Worm (Caenorhabditis elegans): ENCODE results near the gene VB0395L.1.

The VB0395L.1 gene

DNA sequence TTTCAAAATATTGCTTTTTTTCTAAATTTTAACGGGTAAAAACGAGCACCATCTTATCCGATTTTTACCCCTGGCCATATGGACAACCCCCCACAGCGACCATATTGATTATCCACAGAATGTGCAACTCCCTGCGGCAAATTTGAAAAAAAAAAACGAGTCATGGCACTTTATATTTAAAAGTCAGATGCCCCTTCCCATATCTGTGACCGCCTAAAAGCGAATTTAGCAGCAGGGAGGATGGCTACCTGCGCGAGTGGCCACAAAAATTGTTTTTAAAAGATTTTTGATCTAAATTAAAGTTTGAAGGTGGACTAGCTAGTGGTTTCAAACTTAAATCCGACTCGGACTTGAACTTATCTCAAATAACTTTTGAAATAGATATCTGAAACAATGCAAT is 39.6 kb upstream of the VB0395L.1 start (continued):
- TF ChIP-seq aha-1 (tag) (peak; percentile 98), lin-39 (tag; optimal IDR thresholded peaks at IDR 0.05) (peak; percentile 94), Y5F2A.4 (GFP tag; optimal IDR thresholded peaks at IDR 0.05) (peak; percentile 95), lin-1 (GFP tag; IDR thresholded peaks at IDR 0.05) (peak; percentile 74), Y105C5A.15 (GFP tag; IDR thresholded peaks at IDR 0.05) (no peak; the same call in 1 of the 2 replicates), ceh-62 (tag; optimal IDR thresholded peaks at IDR 0.05) (peak; percentile 37), D1046.2 (GFP tag; IDR thresholded peaks at IDR 0.05) (no peak; the same call in 1 of the 2 replicates), dpl-1 (GFP tag; optimal IDR thresholded peaks at IDR 0.05) (peak; percentile 71), ZK546.5 (tag; optimal IDR thresholded peaks at IDR 0.05) (peak; percentile 18 to 80), cey-2 (tag; optimal IDR thresholded peaks at IDR 0.05; ENCODE audit: borderline replicate concordance, insufficient read depth) (peak; percentile 40), mdl-1 (tag; optimal IDR thresholded peaks at IDR 0.05) (peak; percentile 91 to 93), ztf-7 (tag; optimal IDR thresholded peaks at IDR 0.05) (peak; percentile 92), dmd-8 (GFP tag; IDR thresholded peaks at IDR 0.05) (0 out of 2 replicates have a peak, but pooled peaks have one; percentile 55), sdz-12 (GFP tag; optimal IDR thresholded peaks at IDR 0.05) (peak; percentile 70), ceh-20 (GFP tag; IDR thresholded peaks at IDR 0.05) (peak; percentile 97), nhr-10 (tag; optimal IDR thresholded peaks at IDR 0.05) (peak; percentile 99), pha-4 (GFP tag; IDR thresholded peaks at IDR 0.05) (peak; percentile 97), pha-4 (tag; optimal IDR thresholded peaks at IDR 0.05) (peak; percentile 81), ctbp-1 (GFP tag; IDR thresholded peaks at IDR 0.05) (peak; percentile 98), F49E8.2 (tag; optimal IDR thresholded peaks at IDR 0.05; ENCODE audit: borderline replicate concordance) (no peak), nhr-77 (tag; optimal IDR thresholded peaks at IDR 0.05) (peak; percentile 99), nhr-48 (tag; optimal IDR thresholded peaks at IDR 0.05) (peak; percentile 96), dmd-6 (GFP tag; IDR thresholded peaks at IDR 0.05) (peak; percentile 97), hif-1 (tag; optimal IDR thresholded peaks at IDR 0.05) (peak; percentile 74 to 87), ama-1 (optimal IDR thresholded peaks at IDR 0.05) (no peak), lin-38 (GFP tag; IDR thresholded peaks at IDR 0.05) (peak; percentile 86)

DNA sequence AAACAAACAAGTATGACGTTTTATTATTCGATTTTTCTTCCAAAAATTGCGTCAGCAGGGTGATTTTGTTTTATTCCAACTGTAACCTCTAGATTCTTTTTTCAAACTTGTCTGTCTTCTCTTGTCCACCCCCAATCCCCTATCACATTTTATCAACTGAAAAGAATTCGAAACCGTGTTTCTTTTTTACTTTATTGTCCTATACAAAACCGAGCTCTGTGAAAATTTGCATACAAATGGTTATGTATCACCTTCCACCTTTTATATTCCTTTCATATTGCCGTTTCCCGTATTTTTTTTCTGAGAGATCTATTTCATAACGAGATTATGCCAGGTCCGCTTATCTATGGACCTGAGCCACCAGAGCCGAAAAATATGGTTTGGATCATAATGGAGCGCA is 38.5 kb upstream of the VB0395L.1 start, which contains the start of gene T27A8.7:
TSS of gene T27A8.7 (plus strand) at position 301 of the 400 bp plus-strand sequence.
- TF ChIP-seq F37D6.2 (tag; optimal IDR thresholded peaks at IDR 0.05) (no peak), ZK337.2 (GFP tag; IDR thresholded peaks at IDR 0.05) (no peak), gei-8 (GFP tag; optimal IDR thresholded peaks at IDR 0.05) (no peak), spr-3 (GFP tag; optimal IDR thresholded peaks at IDR 0.05) (no peak), daf-8 (GFP tag; IDR thresholded peaks at IDR 0.05) (no peak), ztf-11 (tag; optimal IDR thresholded peaks at IDR 0.05) (no peak), tra-1 (GFP tag; IDR thresholded peaks at IDR 0.05) (no peak)

DNA sequence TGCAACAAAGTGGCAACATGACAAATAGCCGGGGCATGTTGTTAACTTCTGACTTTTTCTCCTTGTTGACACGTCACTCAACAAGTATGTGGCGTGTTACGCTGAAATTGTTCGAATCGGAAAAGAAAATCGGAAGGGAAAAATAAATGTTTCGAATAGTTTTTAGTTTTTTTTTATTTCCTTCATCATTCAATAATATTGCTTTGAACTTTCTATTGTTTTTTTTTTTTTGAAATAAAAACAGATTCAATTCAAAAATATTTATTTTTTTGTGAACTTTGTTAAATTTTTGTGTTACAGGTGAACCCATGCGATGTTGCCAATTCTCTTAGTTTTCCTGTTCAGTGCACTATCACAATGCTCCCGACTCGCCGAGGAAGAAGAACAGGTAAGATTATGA is 32.8 kb upstream of the VB0395L.1 start, which contains the start of gene cpd-2:
TSS of gene cpd-2 (plus strand) at position 301 of the 400 bp plus-strand sequence.
- no peak for TF ChIP-seq Y105C5A.15 (GFP tag; IDR thresholded peaks at IDR 0.05)
- TF ChIP-seq R02D3.7 (tag; optimal IDR thresholded peaks at IDR 0.05) = no peak
- no peak for TF ChIP-seq Y5F2A.4 (GFP tag; optimal IDR thresholded peaks at IDR 0.05)
- TF ChIP-seq nhr-76 (tag; optimal IDR thresholded peaks at IDR 0.05) = no peak
- no peak for TF ChIP-seq spr-3 (GFP tag; optimal IDR thresholded peaks at IDR 0.05)
- TF ChIP-seq D1046.2 (GFP tag; IDR thresholded peaks at IDR 0.05) = no peak
- TF ChIP-seq jun-1 (tag; optimal IDR thresholded peaks at IDR 0.05) = no peak
- no peak for TF ChIP-seq mdl-1 (tag; optimal IDR thresholded peaks at IDR 0.05)
- no peak for TF ChIP-seq unc-62 (GFP tag; optimal IDR thresholded peaks at IDR 0.05 in 1 of 2)
- no peak for TF ChIP-seq unc-62 (tag; optimal IDR thresholded peaks at IDR 0.05)
- no peak for TF ChIP-seq nhr-48 (tag; optimal IDR thresholded peaks at IDR 0.05)
- TF ChIP-seq rbr-2 (tag; optimal IDR thresholded peaks at IDR 0.05) = no peak
- TF ChIP-seq vab-7 (GFP tag; IDR thresholded peaks at IDR 0.05) = no peak
- no peak for TF ChIP-seq F26F4.8 (GFP tag; conservative IDR thresholded peaks at IDR 0.05)
- no peak for TF ChIP-seq F44E2.7 (GFP tag; IDR thresholded peaks at IDR 0.05)
